Worm (Caenorhabditis elegans) whole organism, midembryonic: ENCODE results near the gene T20D3.14.
"Not testable (repeated sequence)": the region's sequence is repeated elsewhere in the genome, so short reads cannot be mapped to it uniquely, and the experiment has no call there.

Experiments used
- T22C8.4 ChIP-seq: fragments of 200-800 bp; sonication (Bioruptor generic); IDR thresholded peaks from 2 replicates; pipeline ENCODE4 v1.3.6; 2022; ENCODE audit warnings: missing genetic modification characterization, missing compliant biosample characterization
- cog-1 ChIP-seq: sonication (generic microtip); optimal IDR thresholded peaks from 2 replicates; lab custom pipeline; 2016; ENCODE audit warnings: missing genetic modification characterization, missing compliant biosample characterization
- flt-1 ChIP-seq: fragments of 200-800 bp; sonication (Bioruptor generic); IDR thresholded peaks from 2 replicates; pipeline ENCODE4 v1.3.6; 2022; ENCODE audit warnings: missing genetic modification characterization, missing compliant biosample characterization
- klf-2 ChIP-seq: fragments of 200-800 bp; sonication (Bioruptor generic); conservative IDR thresholded peaks from 2 replicates; pipeline ENCODE4 v1.3.6; 2022; ENCODE audit warnings: missing genetic modification reagents, missing genetic modification characterization, missing compliant biosample characterization
- med-1 ChIP-seq: sonication (generic microtip); optimal IDR thresholded peaks from 2 replicates; lab custom pipeline; 2017; ENCODE audit warnings: missing genetic modification characterization, mild to moderate bottlenecking, missing compliant biosample characterization, antibody characterized with exemption, missing genetic modification reagents; ENCODE audit not compliant: insufficient read depth
- ref-1 ChIP-seq: fragments of 200-800 bp; sonication (Bioruptor generic); conservative IDR thresholded peaks from 2 replicates; pipeline ENCODE4 v1.3.6; 2022; ENCODE audit warnings: missing genetic modification reagents, missing genetic modification characterization, missing compliant biosample characterization
- tab-1 ChIP-seq: fragments of 200-800 bp; sonication (Bioruptor generic); IDR thresholded peaks from 2 replicates; pipeline ENCODE4 v1.3.6; 2022; ENCODE audit warnings: missing genetic modification characterization, missing compliant biosample characterization
- ztf-23 ChIP-seq: fragments of 200-800 bp; sonication (Bioruptor generic); IDR thresholded peaks from 2 replicates; pipeline ENCODE4 v1.3.6; 2022; ENCODE audit warnings: missing genetic modification reagents, missing genetic modification characterization, missing compliant biosample characterization
- ztf-29 ChIP-seq: fragments of 200-800 bp; sonication (Bioruptor generic); IDR thresholded peaks from 2 replicates; pipeline ENCODE4 v1.3.6; 2022; ENCODE audit warnings: missing genetic modification reagents, missing genetic modification characterization, missing compliant biosample characterization

The T20D3.14 gene

DNA sequence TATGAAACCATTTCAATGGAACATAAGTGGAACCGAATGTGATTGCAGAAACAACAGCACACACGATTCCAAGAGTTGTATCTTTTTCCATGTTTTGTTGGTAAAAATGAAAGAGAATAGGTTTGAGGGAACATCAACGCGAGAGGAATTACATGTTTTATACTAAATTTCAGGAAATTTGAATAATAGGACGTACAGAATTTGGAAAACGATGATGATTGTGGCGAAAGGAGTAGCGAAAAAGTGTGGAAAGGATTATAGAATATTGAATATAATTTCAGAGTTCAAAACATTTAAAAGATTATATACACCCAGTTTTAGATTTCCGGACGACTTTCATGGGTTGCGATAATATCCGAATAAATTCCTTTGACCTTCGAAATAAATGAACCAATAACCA lies 26.7 kb downstream of the T20D3.14 start, which contains the start of gene F49C12.6:
Gene F49C12.6, minus strand, starts transcription at position 101 of the 400 bp plus-strand sequence.
- TF ChIP-seq ztf-23 (GFP tag; lab: Robert Waterston, UW) (no peak), flt-1 (no peak), med-1 (GFP tag; lab: Kevin White, UChicago) (no peak)

- TF ChIP-seq T22C8.4 (GFP tag; lab: Robert Waterston, UW) = no peak
- no peak for TF ChIP-seq ztf-23 (GFP tag; lab: Robert Waterston, UW)
- TF ChIP-seq ztf-29 (GFP tag; lab: Robert Waterston, UW) = no peak
- no peak for TF ChIP-seq klf-2 (GFP tag; lab: Robert Waterston, UW)
These were observed 31.1 kb downstream of the T20D3.14 start, which contains the start of gene F49C12.5 for ce11 chrIV:9304617-9305016. Gene F49C12.5, plus strand, starts transcription at chrIV:9304917.

DNA sequence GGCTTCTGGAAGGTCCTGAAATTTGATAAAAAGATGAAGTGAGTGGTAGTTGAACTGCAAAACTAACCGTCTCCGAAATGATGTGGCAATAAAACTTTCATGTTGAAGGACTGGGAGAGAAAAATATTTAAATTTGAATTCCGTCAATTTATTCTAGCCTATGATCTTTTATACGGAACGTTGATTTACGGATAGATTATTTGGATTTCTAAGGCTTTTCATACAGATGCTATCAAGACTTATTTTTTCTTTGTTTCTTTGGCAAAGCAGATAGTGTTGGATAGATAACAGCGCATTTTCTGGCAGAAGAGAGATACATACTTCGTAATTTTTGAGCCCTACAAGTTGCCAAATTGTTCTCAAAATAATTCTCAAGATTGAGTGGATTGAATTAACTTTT lies 31.7 kb downstream of the T20D3.14 start, which contains the start of gene F49C12.4:
Gene F49C12.4, minus strand, starts transcription at position 101 of the 400 bp plus-strand sequence.
- no peak for TF ChIP-seq klf-2 (GFP tag; lab: Robert Waterston, UW)
- no peak for TF ChIP-seq cog-1

- TF ChIP-seq cog-1 = no peak
- no peak for TF ChIP-seq med-1 (GFP tag; lab: Kevin White, UChicago)
- TF ChIP-seq tab-1 (GFP tag; lab: Robert Waterston, UW) = no peak
- TF ChIP-seq flt-1 = no peak
- TF ChIP-seq ztf-23 (GFP tag; lab: Robert Waterston, UW) = no peak
- TF ChIP-seq ref-1 (GFP tag; lab: Robert Waterston, UW) = no peak
- TF ChIP-seq T22C8.4 (GFP tag; lab: Robert Waterston, UW) = no peak
- TF ChIP-seq klf-2 (GFP tag; lab: Robert Waterston, UW) = no peak
- no peak for TF ChIP-seq ztf-29 (GFP tag; lab: Robert Waterston, UW)
These were observed 35.6 kb downstream of the T20D3.14 start, which contains the start of gene F49C12.3 for ce11 chrIV:9300127-9300526. Gene F49C12.3, plus strand, starts transcription at chrIV:9300427.

DNA sequence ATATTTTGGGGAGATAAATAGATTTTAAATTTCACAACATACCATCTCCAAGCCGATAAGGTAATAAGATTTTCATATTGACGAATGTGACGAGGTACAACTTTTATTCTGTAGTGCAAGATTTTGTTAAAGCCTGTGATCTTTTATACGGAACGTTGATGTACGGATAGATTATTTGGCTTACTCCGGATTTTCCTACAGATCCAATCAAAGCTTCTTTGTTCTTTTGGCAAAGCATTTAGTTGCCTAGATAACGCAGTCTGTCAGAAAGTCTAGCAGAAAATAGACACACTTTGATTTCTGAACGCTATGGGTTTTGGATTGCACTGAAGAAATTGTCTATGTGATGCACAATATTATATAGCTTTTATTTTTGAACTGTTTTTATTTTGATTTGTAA lies 36.6 kb downstream of the T20D3.14 start, which contains the start of gene F49C12.2:
Gene F49C12.2, minus strand, starts transcription at position 101 of the 400 bp plus-strand sequence.
- TF ChIP-seq ref-1 (GFP tag; lab: Robert Waterston, UW) (no peak), ztf-23 (GFP tag; lab: Robert Waterston, UW) (no peak), med-1 (GFP tag; lab: Kevin White, UChicago) (no peak), flt-1 (no peak), cog-1 (no peak), tab-1 (GFP tag; lab: Robert Waterston, UW) (no peak), klf-2 (GFP tag; lab: Robert Waterston, UW) (no peak), ztf-29 (GFP tag; lab: Robert Waterston, UW) (no peak), T22C8.4 (GFP tag; lab: Robert Waterston, UW) (no peak)

- TF ChIP-seq klf-2 (GFP tag; lab: Robert Waterston, UW) = no peak
- no peak for TF ChIP-seq flt-1
- TF ChIP-seq ref-1 (GFP tag; lab: Robert Waterston, UW) = no peak
- TF ChIP-seq T22C8.4 (GFP tag; lab: Robert Waterston, UW) = no peak
- TF ChIP-seq ztf-23 (GFP tag; lab: Robert Waterston, UW) = no peak
- no peak for TF ChIP-seq med-1 (GFP tag; lab: Kevin White, UChicago)
- no peak for TF ChIP-seq tab-1 (GFP tag; lab: Robert Waterston, UW)
- no peak for TF ChIP-seq ztf-29 (GFP tag; lab: Robert Waterston, UW)
- no peak for TF ChIP-seq cog-1
These were observed 39.4 kb downstream of the T20D3.14 start, which contains the start of gene F49C12.1 for ce11 chrIV:9296285-9296684. Gene F49C12.1, minus strand, starts transcription at chrIV:9296354.

- not testable (repeated sequence) for TF ChIP-seq ztf-29 (GFP tag; lab: Robert Waterston, UW); T22C8.4 (GFP tag; lab: Robert Waterston, UW); cog-1
These were observed 41.9 kb downstream of the T20D3.14 start, which contains the start of gene nhr-264 for ce11 chrIV:9293825-9294224. Gene nhr-264, minus strand, starts transcription at chrIV:9293925.

ce11 chrIV:9289635-9290034 lies 46.1 kb downstream of the T20D3.14 start:
- no peak for TF ChIP-seq T22C8.4 (GFP tag; lab: Robert Waterston, UW)
- no peak for TF ChIP-seq klf-2 (GFP tag; lab: Robert Waterston, UW)
- TF ChIP-seq tab-1 (GFP tag; lab: Robert Waterston, UW) = no peak
- TF ChIP-seq flt-1 = no peak
- no peak for TF ChIP-seq ref-1 (GFP tag; lab: Robert Waterston, UW)
- TF ChIP-seq cog-1 = no peak
- no peak for TF ChIP-seq ztf-29 (GFP tag; lab: Robert Waterston, UW)

- not testable (repeated sequence) for TF ChIP-seq ztf-29 (GFP tag; lab: Robert Waterston, UW); cog-1; ztf-23 (GFP tag; lab: Robert Waterston, UW)
These were observed 49.4 kb downstream of the T20D3.14 start, which contains the start of gene nhr-267 for ce11 chrIV:9286305-9286704. Gene nhr-267, minus strand, starts transcription at chrIV:9286405.
